Worm (Caenorhabditis elegans): Measurements from ENCODE around the gene srw-7.

ce11 chrV:3800378-3800777 lies 5.7 kb upstream of the srw-7 start, which contains the start of gene srt-30:
- TF ChIP-seq flt-1 (GFP tag; IDR thresholded peaks at IDR 0.05): no peak
- TF ChIP-seq med-1 (GFP tag; optimal IDR thresholded peaks at IDR 0.05; ENCODE audit: insufficient read depth): no peak

Data from whole organism, midembryonic.